Fruit fly (Drosophila melanogaster): ENCODE measurements around the gene CG4658.

The CG4658 gene

dm6 chr2L:9947738-9948519 is 9.0 kb upstream of the CG4658 start:
- TF ChIP-seq CG6163 (GFP tag; IDR thresholded peaks at IDR 0.05), result 0 out of 3 replicates have a peak, but pooled peaks have one; percentile 49
- peak; percentile 29 for TF ChIP-seq pdm3 (GFP tag; optimal IDR thresholded peaks at IDR 0.05)
- TF ChIP-seq CG1621 (tag; optimal IDR thresholded peaks at IDR 0.05), result peak; percentile 13
- TF ChIP-seq Lpt (GFP tag; optimal IDR thresholded peaks at IDR 0.05), result no peak
- TF ChIP-seq OdsH (GFP tag; optimal IDR thresholded peaks at IDR 0.05), result peak; percentile 10
- TF ChIP-seq Hr38 (GFP tag; optimal IDR thresholded peaks at IDR 0.05), result no peak
- TF ChIP-seq Eip93F (GFP tag; optimal IDR thresholded peaks at IDR 0.05), result peak; percentile 87
- TF ChIP-seq dac (GFP tag; optimal IDR thresholded peaks at IDR 0.05), result no peak
- TF ChIP-seq Hr39 (GFP tag; optimal IDR thresholded peaks at IDR 0.05), result peak; percentile 6
- no peak for TF ChIP-seq Met (GFP tag; optimal IDR thresholded peaks at IDR 0.05)
- peak; percentile 4 for TF ChIP-seq CG31627 (GFP tag; optimal IDR thresholded peaks at IDR 0.05)
- no peak for TF ChIP-seq CG8319 (GFP tag; optimal IDR thresholded peaks at IDR 0.05)
- no peak for TF ChIP-seq Blimp-1 (GFP tag; optimal IDR thresholded peaks at IDR 0.05)
- no peak for TF ChIP-seq fkh (GFP tag; optimal IDR thresholded peaks at IDR 0.05)
- TF ChIP-seq CG11762 (GFP tag; optimal IDR thresholded peaks at IDR 0.05; ENCODE audit: insufficient read depth), result no peak
- no peak for TF ChIP-seq CG3032 (tag; optimal IDR thresholded peaks at IDR 0.05)
- peak; percentile 23; the same call in 1 of the 3 replicates for TF ChIP-seq eg (GFP tag; IDR thresholded peaks at IDR 0.05)
- no peak for TF ChIP-seq CG7368 (GFP tag; optimal IDR thresholded peaks at IDR 0.05)
- peak; percentile 0 to 14 for TF ChIP-seq ss (GFP tag; optimal IDR thresholded peaks at IDR 0.05)
- no peak for TF ChIP-seq CG16779 (tag; optimal IDR thresholded peaks at IDR 0.05)
- TF ChIP-seq CG11902 (GFP tag; optimal IDR thresholded peaks at IDR 0.05), result no peak
- TF ChIP-seq CG6808 (GFP tag; optimal IDR thresholded peaks at IDR 0.05), result no peak
- no peak for TF ChIP-seq CG3919 (GFP tag; optimal IDR thresholded peaks at IDR 0.05)
- TF ChIP-seq vri (GFP tag; optimal IDR thresholded peaks at IDR 0.05), result peak; percentile 99
- no peak for TF ChIP-seq CG11294 (GFP tag; IDR thresholded peaks at IDR 0.05)
- peak; percentile 5 for TF ChIP-seq Hr4 (GFP tag; optimal IDR thresholded peaks at IDR 0.05)
- TF ChIP-seq CG6792 (GFP tag; optimal IDR thresholded peaks at IDR 0.05), result no peak
- peak; percentile 22 for TF ChIP-seq topi (GFP tag; optimal IDR thresholded peaks at IDR 0.05)
- peak in 1 of 2 experiments; percentile 12 for TF ChIP-seq salr (GFP tag; optimal IDR thresholded peaks at IDR 0.05)
- TF ChIP-seq Smox (GFP tag; optimal IDR thresholded peaks at IDR 0.05), result peak; percentile 22
- TF ChIP-seq Eip78C (GFP tag), result peak; percentile 85
- no peak for TF ChIP-seq Eip75B (GFP tag; optimal IDR thresholded peaks at IDR 0.05)
- TF ChIP-seq svp (GFP tag), result no peak
- TF ChIP-seq esn (GFP tag; optimal IDR thresholded peaks at IDR 0.05), result peak; percentile 50
- no peak for TF ChIP-seq fd85E (GFP tag; optimal IDR thresholded peaks at IDR 0.05)
- no peak for TF ChIP-seq CG10631 (GFP tag; optimal IDR thresholded peaks at IDR 0.05)
- TF ChIP-seq Gug (GFP tag; IDR thresholded peaks at IDR 0.05), result no peak
- TF ChIP-seq CG8119 (GFP tag; IDR thresholded peaks at IDR 0.05), result no peak
- no peak for TF ChIP-seq cyc (GFP tag; optimal IDR thresholded peaks at IDR 0.05)
- no peak for TF ChIP-seq Ets96B (tag; optimal IDR thresholded peaks at IDR 0.05)
- no peak for TF ChIP-seq CG9139 (GFP tag; optimal IDR thresholded peaks at IDR 0.05)
- no peak for TF ChIP-seq CG6854 (GFP tag; optimal IDR thresholded peaks at IDR 0.05)
- TF ChIP-seq achi (GFP tag; optimal IDR thresholded peaks at IDR 0.05), result no peak
- peak; percentile 34 for TF ChIP-seq Sox14 (GFP tag; optimal IDR thresholded peaks at IDR 0.05)
- TF ChIP-seq net (GFP tag; optimal IDR thresholded peaks at IDR 0.05), result no peak
- TF ChIP-seq CG15336 (GFP tag; IDR thresholded peaks at IDR 0.05), result no peak
- no peak for TF ChIP-seq Sox15 (GFP tag; optimal IDR thresholded peaks at IDR 0.05)
- TF ChIP-seq CG4318 (GFP tag; optimal IDR thresholded peaks at IDR 0.05), result no peak
- TF ChIP-seq CG6276 (GFP tag; optimal IDR thresholded peaks at IDR 0.05), result no peak
- TF ChIP-seq CG32006 (GFP tag; optimal IDR thresholded peaks at IDR 0.05), result peak; percentile 46
- no peak for TF ChIP-seq spab (GFP tag; optimal IDR thresholded peaks at IDR 0.05)
